Fruit fly (Drosophila melanogaster): ENCODE data around the gene CG7992.
A peak's percentile ranks its signal among the peaks of the same experiment; 100 is the strongest.

Gene CG7992

dm6 chrX:19248426-19249217 lies 1.6 kb upstream of the CG7992 start, which contains the start of gene Hs3st-B (continued):
- TF ChIP-seq Fer1 (GFP tag; optimal IDR thresholded peaks at IDR 0.05) = peak; percentile 59
- TF ChIP-seq Blimp-1 (GFP tag; optimal IDR thresholded peaks at IDR 0.05) = no peak
- 0 out of 3 replicates have a peak, but pooled peaks have one; percentile 27 for TF ChIP-seq Optix (GFP tag; IDR thresholded peaks at IDR 0.05)
- TF ChIP-seq ranshi (GFP tag; IDR thresholded peaks at IDR 0.05) = no peak
- TF ChIP-seq CG11695 (GFP tag; IDR thresholded peaks at IDR 0.05) = 0 out of 3 replicates have a peak, but pooled peaks have one; percentile 40
- TF ChIP-seq CG11723 (GFP tag; optimal IDR thresholded peaks at IDR 0.05) = no peak
- no peak for TF ChIP-seq vnd (GFP tag; IDR thresholded peaks at IDR 0.05; ENCODE audit: partially characterized antibody)
- no peak for TF ChIP-seq Mad (GFP tag; optimal IDR thresholded peaks at IDR 0.05)
- no peak for TF ChIP-seq CG10366 (GFP tag; IDR thresholded peaks at IDR 0.05)
- TF ChIP-seq CG16815 (GFP tag; optimal IDR thresholded peaks at IDR 0.05) = no peak
- no peak for TF ChIP-seq CG14860 (GFP tag; IDR thresholded peaks at IDR 0.05; ENCODE audit: partially characterized antibody)
- TF ChIP-seq CG5180 (GFP tag; optimal IDR thresholded peaks at IDR 0.05) = no peak
- TF ChIP-seq sisA (GFP tag; IDR thresholded peaks at IDR 0.05) = no peak
- TF ChIP-seq CG1603 (tag; optimal IDR thresholded peaks at IDR 0.05) = no peak
- no peak for TF ChIP-seq jigr1 (GFP tag; IDR thresholded peaks at IDR 0.05)
- TF ChIP-seq CG12219 (GFP tag; optimal IDR thresholded peaks at IDR 0.05) = no peak
- TF ChIP-seq MBD-R2 (GFP tag; IDR thresholded peaks at IDR 0.05) = no peak
- TF ChIP-seq CG4424 (GFP tag; optimal IDR thresholded peaks at IDR 0.05) = peak; percentile 5
- no peak for TF ChIP-seq Lhr (GFP tag; optimal IDR thresholded peaks at IDR 0.05)
- no peak for TF ChIP-seq CG13123 (GFP tag; optimal IDR thresholded peaks at IDR 0.05)
- TF ChIP-seq CG8924 (tag; optimal IDR thresholded peaks at IDR 0.05) = peak; percentile 35
- no peak for TF ChIP-seq bcd (GFP tag; optimal IDR thresholded peaks at IDR 0.05)
- TF ChIP-seq CG8089 (GFP tag; optimal IDR thresholded peaks at IDR 0.05) = no peak
- no peak for TF ChIP-seq CG11093 (GFP tag; IDR thresholded peaks at IDR 0.05)
- no peak for TF ChIP-seq CG31441 (GFP tag; IDR thresholded peaks at IDR 0.05)
- no peak for TF ChIP-seq CG2199 (GFP tag; IDR thresholded peaks at IDR 0.05)
- TF ChIP-seq nerfin-1 (tag; optimal IDR thresholded peaks at IDR 0.05) = peak; percentile 81
- no peak for TF ChIP-seq CG10979 (tag; optimal IDR thresholded peaks at IDR 0.05)
- no peak for TF ChIP-seq CG6175 (GFP tag; IDR thresholded peaks at IDR 0.05)
- no peak for TF ChIP-seq ftz-f1 (GFP tag; optimal IDR thresholded peaks at IDR 0.05)
- no peak for TF ChIP-seq CG14965 (GFP tag; optimal IDR thresholded peaks at IDR 0.05; ENCODE audit: borderline replicate concordance)
- TF ChIP-seq knrl (GFP tag; IDR thresholded peaks at IDR 0.05; ENCODE audit: partially characterized antibody) = no peak
- TF ChIP-seq corto (GFP tag; optimal IDR thresholded peaks at IDR 0.05) = no peak
- no peak for TF ChIP-seq CG10321 (GFP tag; IDR thresholded peaks at IDR 0.05)
- TF ChIP-seq CG6272 (GFP tag; IDR thresholded peaks at IDR 0.05) = no peak
- no peak for TF ChIP-seq CG12744 (GFP tag; optimal IDR thresholded peaks at IDR 0.05)
- no peak for TF ChIP-seq BEAF-32 (GFP tag; optimal IDR thresholded peaks at IDR 0.05)
- TF ChIP-seq CG8359 (GFP tag; optimal IDR thresholded peaks at IDR 0.05; ENCODE audit: borderline replicate concordance) = no peak
- 0 out of 2 replicates have a peak, but pooled peaks have one; percentile 31 for TF ChIP-seq slbo (GFP tag; IDR thresholded peaks at IDR 0.05)
- no peak for TF ChIP-seq CG10543 (GFP tag; optimal IDR thresholded peaks at IDR 0.05)
- TF ChIP-seq Hr78 (GFP tag; optimal IDR thresholded peaks at IDR 0.05) = no peak
- no peak for TF ChIP-seq trem (tag; optimal IDR thresholded peaks at IDR 0.05)
- TF ChIP-seq CG32772 (GFP tag; IDR thresholded peaks at IDR 0.05) = no peak
- no peak for TF ChIP-seq CG6813 (GFP tag; optimal IDR thresholded peaks at IDR 0.05)
- peak; percentile 26 for TF ChIP-seq CG9437 (GFP tag; optimal IDR thresholded peaks at IDR 0.05)
- no peak for TF ChIP-seq Trl (optimal IDR thresholded peaks at IDR 0.05)
- TF ChIP-seq Trl (GFP tag; optimal IDR thresholded peaks at IDR 0.05) = no peak
- peak; percentile 61 for TF ChIP-seq zf30C (GFP tag; optimal IDR thresholded peaks at IDR 0.05)
- TF ChIP-seq ewg (GFP tag; optimal IDR thresholded peaks at IDR 0.05) = peak; percentile 59
